Worm (Caenorhabditis elegans) whole organism, early embryonic: ENCODE results near the gene oac-56.

Experiments
- B0310.2 ChIP-seq: sonication (generic microtip); optimal IDR thresholded peaks from 2 replicates; lab custom pipeline; 2016; ENCODE audit warnings: mild to moderate bottlenecking, missing genetic modification characterization, missing compliant biosample characterization
- ceh-13 ChIP-seq: fragments of 200-800 bp; sonication (Bioruptor generic); optimal IDR thresholded peaks from 2 replicates; lab custom pipeline; 2018; ENCODE audit warnings: mild to moderate bottlenecking, missing genetic modification characterization, missing compliant biosample characterization
- ceh-36 ChIP-seq: sonication (generic microtip); optimal IDR thresholded peaks from 2 replicates; lab custom pipeline; 2016; ENCODE audit warnings: missing genetic modification characterization, inconsistent platforms, missing compliant biosample characterization
- flt-1 ChIP-seq: fragments of 200-800 bp; sonication (Bioruptor generic); IDR thresholded peaks from 2 replicates; pipeline ENCODE4 v1.3.6; 2022; ENCODE audit warnings: missing genetic modification characterization, missing compliant biosample characterization
- hmg-4 ChIP-seq: fragments of 200-800 bp; sonication (Bioruptor generic); optimal IDR thresholded peaks from 2 replicates; lab custom pipeline; 2018; ENCODE audit warnings: mild to moderate bottlenecking, missing genetic modification characterization, missing compliant biosample characterization
- pes-1 ChIP-seq: fragments of 200-800 bp; sonication (Bioruptor generic); IDR thresholded peaks from 2 replicates; pipeline ENCODE4 v1.3.6; 2022; ENCODE audit warnings: missing genetic modification reagents, missing genetic modification characterization, missing compliant biosample characterization

- TF ChIP-seq B0310.2 (tag; lab: Kevin White, UChicago) (no peak), pes-1 (GFP tag; lab: Robert Waterston, UW) (no peak), flt-1 (GFP tag; lab: Robert Waterston, UW) (no peak), hmg-4 (GFP tag; lab: Kevin White, UChicago) (no peak), ceh-36 (tag; lab: Kevin White, UChicago) (no peak), ceh-13 (no peak)
Observed at ce11 chrIV:14391268-14391667, 40.7 kb upstream of the oac-56 start.
